Worm (Caenorhabditis elegans) whole organism, L4 larva: ENCODE results near the gene F31B9.4.
A peak's percentile ranks its signal among the peaks of the same experiment; 100 is the strongest.

Source experiments
- F44E2.7 ChIP-seq: fragments of 200-800 bp; sonication (Bioruptor generic); IDR thresholded peaks from 2 replicates; pipeline ENCODE4 v2.1.2; 2022; ENCODE audit warnings: missing genetic modification characterization, missing compliant biosample characterization
- T20F7.1 ChIP-seq: fragments of 200-800 bp; sonication (Bioruptor generic); optimal IDR thresholded peaks from 2 replicates; lab custom pipeline; 2018; ENCODE audit warnings: mild to moderate bottlenecking, missing genetic modification characterization, missing compliant biosample characterization
- Y105C5A.15 ChIP-seq: fragments of 200-800 bp; sonication (Bioruptor generic); IDR thresholded peaks from 2 replicates; pipeline ENCODE4 v1.3.6; 2022; ENCODE audit warnings: missing genetic modification characterization, missing compliant biosample characterization
- Y5F2A.4 ChIP-seq: fragments of 200-800 bp; sonication (Bioruptor generic); optimal IDR thresholded peaks from 2 replicates; lab custom pipeline; 2018; ENCODE audit warnings: mild to moderate bottlenecking, missing genetic modification characterization, missing compliant biosample characterization
- ZK337.2 ChIP-seq: fragments of 200-800 bp; sonication (Bioruptor generic); IDR thresholded peaks from 2 replicates; pipeline ENCODE4 v1.3.6; 2022; ENCODE audit warnings: missing genetic modification reagents, missing genetic modification characterization, missing compliant biosample characterization
- aha-1 ChIP-seq: fragments of 150-350 bp; peaks from one replicate; lab custom pipeline; 2014; ENCODE audit warnings: missing biosample characterization, missing genetic modification characterization
- arid-1 ChIP-seq: fragments of 200-800 bp; sonication (Bioruptor generic); conservative IDR thresholded peaks from 2 replicates; pipeline ENCODE4 v1.3.6; 2022; ENCODE audit warnings: missing genetic modification reagents, missing genetic modification characterization, missing compliant biosample characterization
- ceh-20 ChIP-seq: fragments of 200-800 bp; sonication (Bioruptor generic); IDR thresholded peaks from 2 replicates; pipeline ENCODE4 v1.3.6; 2022; ENCODE audit warnings: missing genetic modification reagents, missing genetic modification characterization, missing compliant biosample characterization
- ceh-28 ChIP-seq: fragments of 150-350 bp; optimal IDR thresholded peaks from 2 replicates; lab custom pipeline; 2014; ENCODE audit warnings: missing biosample characterization, missing genetic modification reagents, missing genetic modification characterization
- ceh-82 ChIP-seq: sonication (generic microtip); optimal IDR thresholded peaks from 2 replicates; lab custom pipeline; 2017; ENCODE audit warnings: missing biosample characterization, missing genetic modification characterization
- daf-12 ChIP-seq: fragments of 150-350 bp; optimal IDR thresholded peaks from 2 replicates; lab custom pipeline; 2014; ENCODE audit warnings: missing biosample characterization, missing genetic modification reagents, missing genetic modification characterization
- daf-16 ChIP-seq, 3 experiments: sonication (generic microtip); optimal IDR thresholded peaks; 2 replicates each; lab custom pipeline; 2016 to 2017; ENCODE audit warnings: missing genetic modification characterization in 3 of 3, missing genetic modification reagents in 3 of 3, mild to moderate bottlenecking in 2 of 3, missing compliant biosample characterization in 2 of 3, missing biosample characterization in 1 of 3, moderate library complexity in 1 of 3
- daf-19 ChIP-seq: fragments of 200-800 bp; sonication (Bioruptor generic); conservative IDR thresholded peaks from 2 replicates; pipeline ENCODE4 v1.3.6; 2022; ENCODE audit warnings: missing genetic modification characterization, missing compliant biosample characterization
- daf-8 ChIP-seq: fragments of 200-800 bp; sonication (Bioruptor generic); IDR thresholded peaks from 2 replicates; pipeline ENCODE4 v1.3.6; 2022; ENCODE audit warnings: missing genetic modification characterization, missing compliant biosample characterization
- dpl-1 ChIP-seq: fragments of 150-350 bp; optimal IDR thresholded peaks from 2 replicates; lab custom pipeline; 2014; ENCODE audit warnings: missing biosample characterization, missing genetic modification reagents, missing genetic modification characterization
- egl-43 ChIP-seq: fragments of 200-800 bp; sonication (Bioruptor generic); IDR thresholded peaks from 2 replicates; pipeline ENCODE4 v1.3.6; 2022; ENCODE audit warnings: missing genetic modification reagents, missing genetic modification characterization, missing compliant biosample characterization
- hif-1 ChIP-seq, 2 experiments: sonication (generic microtip); optimal IDR thresholded peaks; 2 replicates each; lab custom pipeline; 2016 to 2017; ENCODE audit warnings: missing compliant biosample characterization in 2 of 2, missing genetic modification characterization in 2 of 2, missing genetic modification reagents in 2 of 2, missing genotype in 2 of 2, mild to moderate bottlenecking in 1 of 2
- hlh-11 ChIP-seq: fragments of 200-800 bp; sonication (Bioruptor generic); optimal IDR thresholded peaks from 2 replicates; lab custom pipeline; 2018; ENCODE audit warnings: mild to moderate bottlenecking, missing genetic modification characterization, missing compliant biosample characterization
- hlh-30 ChIP-seq: sonication (generic microtip); optimal IDR thresholded peaks from 2 replicates; lab custom pipeline; 2017; ENCODE audit warnings: antibody characterized with exemption, mild to moderate bottlenecking, missing genetic modification characterization, missing compliant biosample characterization; ENCODE audit not compliant: insufficient read depth
- hmg-1.1 ChIP-seq: fragments of 200-800 bp; sonication (Bioruptor generic); IDR thresholded peaks from 2 replicates; pipeline ENCODE4 v1.3.6; 2022; ENCODE audit warnings: missing genetic modification reagents, missing genetic modification characterization, missing compliant biosample characterization
- lim-7 ChIP-seq: fragments of 200-800 bp; sonication (Bioruptor generic); IDR thresholded peaks from 2 replicates; pipeline ENCODE4 v1.3.6; 2022; ENCODE audit warnings: missing genetic modification characterization, missing compliant biosample characterization
- lin-13 ChIP-seq: fragments of 150-350 bp; optimal IDR thresholded peaks from 2 replicates; lab custom pipeline; 2014; ENCODE audit warnings: missing biosample characterization, missing genetic modification reagents, missing genetic modification characterization
- lir-3 ChIP-seq: sonication (generic microtip); optimal IDR thresholded peaks from 2 replicates; lab custom pipeline; 2016; ENCODE audit warnings: mild to moderate bottlenecking, missing genetic modification characterization, missing compliant biosample characterization
- madf-9 ChIP-seq: fragments of 200-800 bp; sonication (Bioruptor generic); conservative IDR thresholded peaks from 2 replicates; pipeline ENCODE4 v1.3.6; 2022; ENCODE audit warnings: missing genetic modification reagents, missing genetic modification characterization, missing compliant biosample characterization
- mdl-1 ChIP-seq, 2 experiments: fragments of 150-350 bp in 1 of 2; sonication (generic microtip) in 1 of 2; optimal IDR thresholded peaks; 2 replicates each; lab custom pipeline; 2014 to 2017; ENCODE audit warnings: missing biosample characterization in 2 of 2, missing genetic modification characterization in 2 of 2
- mdt-29 ChIP-seq: fragments of 200-800 bp; sonication (Bioruptor generic); IDR thresholded peaks from 2 replicates; pipeline ENCODE4 v1.3.6; 2022; ENCODE audit warnings: missing genetic modification reagents, missing genetic modification characterization, missing compliant biosample characterization
- mxl-2 ChIP-seq: fragments of 200-800 bp; sonication (Bioruptor generic); conservative IDR thresholded peaks from 2 replicates; pipeline ENCODE4 v1.3.6; 2022; ENCODE audit warnings: missing genetic modification reagents, missing genetic modification characterization, missing compliant biosample characterization
- mxl-3 ChIP-seq: fragments of 200-800 bp; sonication (Bioruptor generic); optimal IDR thresholded peaks from 2 replicates; lab custom pipeline; 2018; ENCODE audit warnings: mild to moderate bottlenecking, missing genetic modification characterization, missing compliant biosample characterization
- nhr-28 ChIP-seq: fragments of 150-350 bp; optimal IDR thresholded peaks from 2 replicates; lab custom pipeline; 2014; ENCODE audit warnings: missing biosample characterization, missing genetic modification characterization
- nhr-41 ChIP-seq: fragments of 200-800 bp; sonication (Bioruptor generic); IDR thresholded peaks from 2 replicates; pipeline ENCODE4 v1.3.6; 2022; ENCODE audit warnings: missing genetic modification reagents, missing genetic modification characterization, missing compliant biosample characterization
- nhr-48 ChIP-seq: sonication (generic microtip); optimal IDR thresholded peaks from 2 replicates; lab custom pipeline; 2016; ENCODE audit warnings: mild to moderate bottlenecking, missing genetic modification characterization, missing compliant biosample characterization
- nhr-6 ChIP-seq: fragments of 150-350 bp; optimal IDR thresholded peaks from 2 replicates; lab custom pipeline; 2014; ENCODE audit warnings: missing biosample characterization, missing genetic modification characterization
- pqm-1 ChIP-seq: sonication (generic microtip); optimal IDR thresholded peaks from 2 replicates; lab custom pipeline; 2017; ENCODE audit warnings: missing biosample characterization, missing genetic modification characterization
- rbr-2 ChIP-seq: sonication (generic microtip); optimal IDR thresholded peaks from 2 replicates; lab custom pipeline; 2016; ENCODE audit warnings: missing genotype, missing genetic modification characterization, missing compliant biosample characterization
- sdz-12 ChIP-seq: fragments of 200-800 bp; sonication (Bioruptor generic); optimal IDR thresholded peaks from 2 replicates; lab custom pipeline; 2018; ENCODE audit warnings: mild to moderate bottlenecking, missing genetic modification characterization, missing compliant biosample characterization
- set-16 ChIP-seq: fragments of 200-800 bp; sonication (Bioruptor generic); IDR thresholded peaks from 2 replicates; pipeline ENCODE4 v1.3.6; 2022; ENCODE audit warnings: missing genetic modification reagents, missing genetic modification characterization, missing compliant biosample characterization
- snpc-1.2 ChIP-seq: fragments of 200-800 bp; sonication (Bioruptor generic); IDR thresholded peaks from 2 replicates; pipeline ENCODE4 v1.3.6; 2022; ENCODE audit warnings: missing genetic modification reagents, missing genetic modification characterization, missing compliant biosample characterization
- spr-1 ChIP-seq: sonication (generic microtip); optimal IDR thresholded peaks from 2 replicates; lab custom pipeline; 2016; ENCODE audit warnings: mild to moderate bottlenecking, missing genetic modification characterization, missing compliant biosample characterization
- unc-130 ChIP-seq: sonication (generic microtip); optimal IDR thresholded peaks from 2 replicates; lab custom pipeline; 2016; ENCODE audit warnings: missing genetic modification reagents, missing genetic modification characterization, missing compliant biosample characterization
- unc-62 ChIP-seq, 3 experiments: fragments of 150-350 bp in 1 of 3; sonication (generic microtip); optimal IDR thresholded peaks in 2 of 3; peaks in 1 of 3; 1 replicate in 1 of 3; 2 replicates in 2 of 3; lab custom pipeline; 2014 to 2017; ENCODE audit warnings: missing biosample characterization in 3 of 3, missing genetic modification characterization in 3 of 3, missing genetic modification reagents in 3 of 3, missing genotype in 1 of 3
- zip-11 ChIP-seq: fragments of 200-800 bp; sonication (Bioruptor generic); IDR thresholded peaks from 2 replicates; pipeline ENCODE4 v1.3.6; 2022; ENCODE audit warnings: missing genetic modification characterization, missing compliant biosample characterization
- ztf-11 ChIP-seq: fragments of 150-350 bp; optimal IDR thresholded peaks from 2 replicates; lab custom pipeline; 2014; ENCODE audit warnings: missing biosample characterization, missing genetic modification characterization
- ztf-7 ChIP-seq: fragments of 150-350 bp; optimal IDR thresholded peaks from 2 replicates; lab custom pipeline; 2014; ENCODE audit warnings: missing biosample characterization, missing genetic modification characterization

Gene F31B9.4

ce11 chrX:15878785-15879184, 38.1 kb downstream of the F31B9.4 start, which contains the start of gene gmeb-2:
gmeb-2 (plus strand) TSS chrX:15879085.
- TF ChIP-seq sdz-12 (GFP tag; lab: Kevin White, UChicago) (no peak), set-16 (GFP tag; lab: Robert Waterston, UW) (peak; percentile 44; the same call in 1 of the 2 replicates), lim-7 (GFP tag; lab: Robert Waterston, UW) (no peak)

ce11 chrX:15876936-15877335, 40.0 kb downstream of the F31B9.4 start:
- TF ChIP-seq spr-1 (no peak), aha-1 (tag; lab: Kevin White, UChicago) (peak; percentile 51), nhr-41 (no peak), zip-11 (GFP tag; lab: Robert Waterston, UW) (no peak), daf-16 (GFP tag; optimal IDR thresholded peaks at IDR 0.05; lab: Kevin White, UChicago) (no peak), daf-16 (tag; optimal IDR thresholded peaks at IDR 0.05; lab: Kevin White, UChicago) (no peak), mxl-2 (GFP tag; lab: Robert Waterston, UW) (no peak), snpc-1.2 (no peak), hmg-1.1 (GFP tag; lab: Robert Waterston, UW) (0 out of 2 replicates have a peak, but pooled peaks have one; percentile 34), Y5F2A.4 (GFP tag; lab: Kevin White, UChicago) (no peak), unc-130 (no peak), mdt-29 (GFP tag; lab: Robert Waterston, UW) (no peak), mxl-3 (GFP tag; lab: Kevin White, UChicago) (peak; percentile 75), nhr-28 (tag; lab: Kevin White, UChicago) (peak; percentile 16), hlh-30 (tag; lab: Kevin White, UChicago) (peak; percentile 74), egl-43 (GFP tag; lab: Robert Waterston, UW) (peak; percentile 57; the same call in 1 of the 2 replicates), set-16 (GFP tag; lab: Robert Waterston, UW) (peak; percentile 46), nhr-48 (tag; lab: Kevin White, UChicago) (no peak), rbr-2 (no peak), madf-9 (GFP tag; lab: Robert Waterston, UW) (no peak), hif-1 (tag; optimal IDR thresholded peaks at IDR 0.05; lab: Kevin White, UChicago) (peak in 1 of 2 experiments; percentile 8), ztf-7 (no peak), daf-8 (GFP tag; lab: Robert Waterston, UW) (no peak), dpl-1 (no peak), ceh-82 (tag; lab: Kevin White, UChicago) (no peak), pqm-1 (tag; lab: Kevin White, UChicago) (no peak), lin-13 (GFP tag; lab: Kevin White, UChicago) (no peak), daf-19 (GFP tag; lab: Robert Waterston, UW) (no peak), nhr-6 (tag; lab: Kevin White, UChicago) (no peak), ztf-11 (no peak), T20F7.1 (GFP tag; lab: Kevin White, UChicago) (no peak), ceh-28 (tag; lab: Kevin White, UChicago) (no peak), F44E2.7 (no peak), ceh-20 (GFP tag; lab: Robert Waterston, UW) (peak; percentile 29; the same call in 1 of the 2 replicates), mdl-1 (tag; optimal IDR thresholded peaks at IDR 0.05; lab: Kevin White, UChicago) (peak in 1 of 2 experiments; percentile 21), Y105C5A.15 (GFP tag; lab: Robert Waterston, UW) (no peak), hlh-11 (peak; percentile 46)
- TF ChIP-seq, all 104 proteins: peak for 11

- no peak for TF ChIP-seq ZK337.2
- peak; percentile 15 for TF ChIP-seq hlh-11
- no peak for TF ChIP-seq arid-1 (GFP tag; lab: Robert Waterston, UW)
- peak in 1 of 2 experiments; percentile 81 for TF ChIP-seq unc-62 (GFP tag; optimal IDR thresholded peaks at IDR 0.05 in 1 of 2; lab: Kevin White, UChicago)
- TF ChIP-seq unc-62 (tag; optimal IDR thresholded peaks at IDR 0.05; lab: Kevin White, UChicago) = no peak
- TF ChIP-seq daf-12 (tag; lab: Kevin White, UChicago) = no peak
- peak; percentile 9 for TF ChIP-seq mxl-3 (GFP tag; lab: Kevin White, UChicago)
- no peak for TF ChIP-seq lir-3
- TF ChIP-seq, all 104 proteins: peak for 3
These were observed 47.3 kb downstream of the F31B9.4 start for ce11 chrX:15869589-15869988.
